Worm (Caenorhabditis elegans) whole organism, L4/young adult: ENCODE results near the gene asp-17.

Experiments used
- dao-5 ChIP-seq: sonication (generic microtip); optimal IDR thresholded peaks from 2 replicates; lab custom pipeline; 2016; ENCODE audit warnings: missing genotype, missing genetic modification characterization, moderate library complexity, missing compliant biosample characterization
- him-1 ChIP-seq: sonication (generic microtip); optimal IDR thresholded peaks from 2 replicates; lab custom pipeline; 2016; ENCODE audit warnings: missing genotype, missing genetic modification reagents, missing genetic modification characterization, missing compliant biosample characterization

- TF ChIP-seq dao-5 (tag; lab: Kevin White, UChicago) = no peak
- TF ChIP-seq him-1 = no peak
Measured at ce11 chrV:18993017-18993416, 44.1 kb downstream of the asp-17 start.
